Worm (Caenorhabditis elegans) whole organism, L3 larva: Measurements from ENCODE around the gene flp-32.
A peak's percentile ranks its signal among the peaks of the same experiment; 100 is the strongest.

ENCODE experiments used
- R02D3.7 ChIP-seq: fragments of 150-350 bp; optimal IDR thresholded peaks from 2 replicates; lab custom pipeline; 2014; ENCODE audit warnings: missing biosample characterization, missing genetic modification characterization
- aly-2 ChIP-seq: fragments of 150-350 bp; optimal IDR thresholded peaks from 2 replicates; lab custom pipeline; 2014; ENCODE audit warnings: missing biosample characterization, missing genetic modification characterization
- ama-1 ChIP-seq: fragments of 150-350 bp; optimal IDR thresholded peaks from 2 replicates; lab custom pipeline; 2018
- ceh-16 ChIP-seq: sonication (generic microtip); optimal IDR thresholded peaks from 2 replicates; lab custom pipeline; 2017; ENCODE audit warnings: missing biosample characterization, missing genetic modification characterization
- ceh-28 ChIP-seq: fragments of 150-350 bp; optimal IDR thresholded peaks from 2 replicates; lab custom pipeline; 2014; ENCODE audit warnings: missing biosample characterization, missing genetic modification reagents, missing genetic modification characterization
- ceh-82 ChIP-seq: fragments of 150-350 bp; optimal IDR thresholded peaks from 2 replicates; lab custom pipeline; 2014; ENCODE audit warnings: missing biosample characterization, missing genetic modification characterization
- ceh-9 ChIP-seq: sonication (generic microtip); optimal IDR thresholded peaks from 2 replicates; lab custom pipeline; 2018; ENCODE audit warnings: missing biosample characterization, missing genetic modification characterization
- daf-12 ChIP-seq: fragments of 150-350 bp; optimal IDR thresholded peaks from 2 replicates; lab custom pipeline; 2014; ENCODE audit warnings: missing biosample characterization, missing genetic modification reagents, missing genetic modification characterization
- egl-27 ChIP-seq: sonication (generic microtip); optimal IDR thresholded peaks from 4 replicates; lab custom pipeline; 2017; ENCODE audit warnings: missing biosample characterization, missing genetic modification reagents, missing genetic modification characterization
- egl-5 ChIP-seq: fragments of 150-350 bp; optimal IDR thresholded peaks from 2 replicates; lab custom pipeline; 2017; ENCODE audit warnings: missing biosample characterization, missing genetic modification reagents, missing genetic modification characterization, inconsistent platforms
- elt-1 ChIP-seq: fragments of 150-350 bp; optimal IDR thresholded peaks from 2 replicates; lab custom pipeline; 2014; ENCODE audit warnings: missing biosample characterization, missing genetic modification characterization
- elt-2 ChIP-seq: sonication (generic microtip); optimal IDR thresholded peaks from 2 replicates; lab custom pipeline; 2016; ENCODE audit warnings: missing genetic modification reagents, mild to moderate bottlenecking, missing genetic modification characterization, missing compliant biosample characterization
- elt-3 ChIP-seq, 3 experiments: fragments of 150-350 bp in 1 of 3; sonication (generic microtip) in 2 of 3; optimal IDR thresholded peaks; 2 replicates in 2 of 3; 4 replicates in 1 of 3; lab custom pipeline; 2014 to 2017; ENCODE audit warnings: missing biosample characterization in 3 of 3, missing genetic modification characterization in 3 of 3
- eor-1 ChIP-seq, 2 experiments: fragments of 150-350 bp; optimal IDR thresholded peaks; 2 replicates each; lab custom pipeline; 2014 to 2018; ENCODE audit warnings: missing biosample characterization in 2 of 2, missing genetic modification characterization in 2 of 2
- fkh-2 ChIP-seq: fragments of 150-350 bp; optimal IDR thresholded peaks from 2 replicates; lab custom pipeline; 2014; ENCODE audit warnings: missing biosample characterization, missing genetic modification reagents, missing genetic modification characterization
- fos-1 ChIP-seq: fragments of 150-350 bp; optimal IDR thresholded peaks from 2 replicates; lab custom pipeline; 2014; ENCODE audit warnings: missing biosample characterization, missing genetic modification characterization
- hmg-11 ChIP-seq: sonication (generic microtip); optimal IDR thresholded peaks from 2 replicates; lab custom pipeline; 2016; ENCODE audit warnings: missing genetic modification characterization, missing compliant biosample characterization
- jun-1 ChIP-seq: fragments of 150-350 bp; optimal IDR thresholded peaks from 2 replicates; lab custom pipeline; 2014; ENCODE audit warnings: missing biosample characterization, missing genetic modification reagents, missing genetic modification characterization
- lin-15B ChIP-seq: fragments of 150-350 bp; optimal IDR thresholded peaks from 2 replicates; lab custom pipeline; 2014; ENCODE audit warnings: missing biosample characterization, missing genetic modification characterization
- lin-39 ChIP-seq: fragments of 150-350 bp; optimal IDR thresholded peaks from 2 replicates; lab custom pipeline; 2018; ENCODE audit warnings: missing biosample characterization, missing genetic modification reagents, missing genetic modification characterization
- lsy-12 ChIP-seq: sonication (generic microtip); optimal IDR thresholded peaks from 2 replicates; lab custom pipeline; 2016; ENCODE audit warnings: mild to moderate bottlenecking, missing genetic modification characterization, missing compliant biosample characterization
- nhr-11 ChIP-seq: fragments of 150-350 bp; optimal IDR thresholded peaks from 2 replicates; lab custom pipeline; 2014; ENCODE audit warnings: missing biosample characterization, missing genetic modification characterization
- nhr-12 ChIP-seq: fragments of 150-350 bp; optimal IDR thresholded peaks from 2 replicates; lab custom pipeline; 2014; ENCODE audit warnings: missing biosample characterization, missing genetic modification characterization
- nhr-237 ChIP-seq: fragments of 150-350 bp; optimal IDR thresholded peaks from 2 replicates; lab custom pipeline; 2014; ENCODE audit warnings: missing biosample characterization, missing genetic modification characterization
- nhr-43 ChIP-seq: sonication (generic microtip); optimal IDR thresholded peaks from 2 replicates; lab custom pipeline; 2016; ENCODE audit warnings: mild to moderate bottlenecking, missing genetic modification characterization, missing compliant biosample characterization; ENCODE audit not compliant: poor library complexity, severe bottlenecking
- pha-4 ChIP-seq: fragments of 150-350 bp; optimal IDR thresholded peaks from 2 replicates; lab custom pipeline; 2014; ENCODE audit warnings: missing biosample characterization, missing genetic modification reagents, missing genetic modification characterization
- skn-1 ChIP-seq: fragments of 150-350 bp; optimal IDR thresholded peaks from 2 replicates; lab custom pipeline; 2014; ENCODE audit warnings: missing biosample characterization, missing genetic modification characterization
- snpc-4 ChIP-seq: fragments of 150-350 bp; optimal IDR thresholded peaks from 2 replicates; lab custom pipeline; 2014; ENCODE audit warnings: missing biosample characterization, missing genetic modification characterization
- tbx-2 ChIP-seq: sonication (generic microtip); optimal IDR thresholded peaks from 2 replicates; lab custom pipeline; 2016; ENCODE audit warnings: mild to moderate bottlenecking, missing genetic modification characterization, missing compliant biosample characterization
- unc-39 ChIP-seq: sonication (generic microtip); optimal IDR thresholded peaks from 4 replicates; lab custom pipeline; 2017; ENCODE audit warnings: missing biosample characterization, missing genetic modification characterization
- unc-62 ChIP-seq: fragments of 150-350 bp; sonication (generic microtip); optimal IDR thresholded peaks from 4 replicates; lab custom pipeline; 2014; ENCODE audit warnings: missing biosample characterization, missing genetic modification reagents, missing genetic modification characterization
- zag-1 ChIP-seq: fragments of 150-350 bp; optimal IDR thresholded peaks from 2 replicates; lab custom pipeline; 2014; ENCODE audit warnings: missing biosample characterization, missing genetic modification characterization
- ztf-4 ChIP-seq: fragments of 150-350 bp; optimal IDR thresholded peaks from 2 replicates; lab custom pipeline; 2014; ENCODE audit warnings: missing biosample characterization, missing genetic modification characterization

The flp-32 gene

DNA sequence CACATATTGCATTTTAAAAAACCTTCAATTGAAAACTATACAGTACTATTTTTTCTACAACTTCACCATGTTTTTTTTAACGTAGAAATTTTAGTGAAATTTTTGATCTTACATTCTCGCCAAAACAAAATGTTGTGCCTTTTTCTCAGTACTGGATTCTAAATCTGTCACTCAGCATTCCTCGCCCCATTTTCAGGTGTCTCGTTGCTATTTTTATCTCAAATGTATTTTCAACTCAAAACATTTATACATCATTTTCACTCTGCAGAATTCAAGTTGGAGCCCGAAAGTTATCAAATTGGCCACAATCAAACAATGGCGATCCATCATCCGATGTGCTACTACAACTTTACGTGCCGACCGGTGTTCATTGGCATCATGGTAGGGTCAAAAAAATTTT lies 32.4 kb downstream of the flp-32 start, which contains the start of gene sprr-1:
Gene sprr-1, plus strand, starts transcription at position 269 of the 400 bp plus-strand sequence.
- TF ChIP-seq elt-1 (tag; lab: Kevin White, UChicago) = no peak
- no peak for TF ChIP-seq R02D3.7 (tag; lab: Kevin White, UChicago)
- TF ChIP-seq jun-1 (tag; lab: Kevin White, UChicago) = no peak
- no peak for TF ChIP-seq tbx-2 (tag; lab: Kevin White, UChicago)
- no peak for TF ChIP-seq nhr-12 (tag; lab: Kevin White, UChicago)
- TF ChIP-seq ztf-4 (tag; lab: Kevin White, UChicago) = no peak
- TF ChIP-seq ceh-16 (tag; lab: Kevin White, UChicago) = no peak
- no peak for TF ChIP-seq egl-5 (tag; lab: Kevin White, UChicago)
- no peak for TF ChIP-seq egl-27
- TF ChIP-seq zag-1 = no peak
- TF ChIP-seq unc-62 (GFP tag; lab: Kevin White, UChicago) = no peak
- no peak for TF ChIP-seq snpc-4 (tag; lab: Kevin White, UChicago)

DNA sequence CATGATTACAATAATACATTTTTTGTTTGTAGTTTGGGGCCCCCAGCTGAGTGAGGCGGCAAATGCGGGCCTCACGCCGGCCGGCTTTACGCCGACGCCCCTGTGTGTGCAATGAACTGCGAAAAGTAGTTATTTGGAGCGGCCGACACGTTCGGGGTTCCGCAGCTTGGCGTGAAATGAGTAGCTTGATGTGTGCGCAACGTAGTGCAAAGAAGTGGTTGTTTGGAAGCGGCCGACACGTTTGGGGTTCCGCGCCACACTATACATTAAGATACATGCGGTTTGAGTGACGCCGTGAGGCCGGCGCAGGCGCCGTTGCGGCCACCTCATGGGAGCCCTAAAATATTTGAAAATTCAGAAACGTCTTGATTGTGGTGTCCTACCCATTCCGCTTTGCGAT lies 35.1 kb downstream of the flp-32 start:
- TF ChIP-seq elt-2 (no peak), skn-1 (tag; lab: Kevin White, UChicago) (no peak), lin-39 (tag; lab: Kevin White, UChicago) (no peak), ceh-28 (tag; lab: Kevin White, UChicago) (no peak), egl-27 (no peak), nhr-43 (tag; lab: Kevin White, UChicago) (no peak), ceh-82 (tag; lab: Kevin White, UChicago) (no peak), egl-5 (tag; lab: Kevin White, UChicago) (no peak), ceh-16 (tag; lab: Kevin White, UChicago) (no peak), lin-15B (tag; lab: Kevin White, UChicago) (no peak), elt-3 (tag; optimal IDR thresholded peaks at IDR 0.05; lab: Kevin White, UChicago) (no peak), nhr-11 (tag; lab: Kevin White, UChicago) (no peak), nhr-237 (no peak), ama-1 (lab: Kevin White, UChicago) (no peak)

DNA sequence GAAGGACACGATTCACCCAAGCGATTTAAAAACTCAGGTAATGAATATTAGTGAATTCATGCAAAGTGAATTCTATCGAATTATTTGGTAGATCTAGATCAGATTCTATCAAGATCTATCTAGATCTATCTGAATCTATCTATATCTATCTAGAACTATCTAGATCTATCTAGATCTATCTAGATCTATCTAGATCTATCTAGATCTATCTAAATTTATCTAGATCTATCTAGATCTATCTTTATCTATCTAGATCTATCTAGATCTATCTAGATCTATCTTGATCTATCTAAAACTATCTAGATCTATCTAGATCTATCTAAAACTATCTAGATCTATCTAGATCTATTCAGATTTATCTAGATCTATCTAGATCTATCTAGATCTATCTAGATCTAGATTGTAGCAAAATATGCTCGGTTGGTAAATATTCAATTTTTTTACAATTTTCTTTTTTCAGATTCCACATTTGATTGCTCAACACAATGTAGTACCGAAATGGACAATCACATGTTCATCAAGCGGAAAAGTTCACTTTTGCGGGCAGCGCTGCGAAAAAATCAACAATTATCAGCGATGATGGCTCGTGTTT lies 36.5 kb downstream of the flp-32 start:
- TF ChIP-seq ceh-9 (no peak), unc-39 (tag; lab: Kevin White, UChicago) (no peak), elt-1 (tag; lab: Kevin White, UChicago) (peak; percentile 98), lsy-12 (tag; lab: Kevin White, UChicago) (no peak), ceh-16 (tag; lab: Kevin White, UChicago) (no peak), eor-1 (tag; optimal IDR thresholded peaks at IDR 0.05; lab: Kevin White, UChicago) (no peak)

DNA sequence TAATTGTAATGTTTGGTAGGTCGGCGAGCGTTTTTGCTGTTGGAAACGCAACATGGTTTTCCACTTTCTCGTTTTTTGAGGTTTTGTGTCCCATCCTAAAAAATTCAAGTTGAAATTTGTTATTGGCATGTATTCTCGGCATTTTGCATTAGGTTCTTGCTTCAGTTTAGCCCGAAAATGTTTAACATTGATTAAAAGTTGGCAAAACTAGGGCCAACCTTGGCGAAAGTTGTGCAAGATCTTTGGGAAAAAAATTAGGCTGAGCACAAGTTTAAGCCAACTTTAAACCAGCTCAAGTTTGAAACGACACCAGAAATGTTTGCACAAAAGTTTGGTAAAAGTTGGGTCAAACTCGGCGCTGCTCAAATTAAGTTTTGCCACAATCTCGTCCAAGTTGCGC lies 43.7 kb downstream of the flp-32 start, which contains the start of gene exc-1:
Gene exc-1, minus strand, starts transcription at position 101 of the 400 bp plus-strand sequence.
- TF ChIP-seq unc-62 (GFP tag; lab: Kevin White, UChicago) (no peak), fos-1 (tag; lab: Kevin White, UChicago) (no peak), fkh-2 (tag; lab: Kevin White, UChicago) (no peak), aly-2 (tag; lab: Kevin White, UChicago) (no peak), eor-1 (tag; optimal IDR thresholded peaks at IDR 0.05; lab: Kevin White, UChicago) (no peak)
- TF ChIP-seq, all 47 proteins: peak for 0

DNA sequence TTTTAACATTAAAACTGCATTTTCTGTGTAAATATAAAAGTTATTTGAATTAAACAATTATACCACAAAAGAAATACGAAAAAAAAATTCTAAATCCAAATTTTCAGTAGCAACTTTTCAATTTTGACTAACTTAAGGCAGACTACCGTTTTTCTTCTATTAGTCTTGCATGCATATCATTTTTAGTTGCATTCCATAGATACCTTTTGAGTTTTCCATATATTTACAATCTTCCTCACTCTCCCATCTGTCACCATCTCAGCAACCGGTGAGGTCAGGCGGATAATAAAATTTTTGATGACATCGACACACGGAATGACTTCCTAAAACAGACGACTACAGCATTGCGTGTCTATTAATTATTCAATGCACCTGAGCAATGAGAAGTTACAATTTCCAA lies 45.1 kb downstream of the flp-32 start, which contains the start of gene gcy-36:
Gene gcy-36, plus strand, starts transcription at position 301 of the 400 bp plus-strand sequence.
- TF ChIP-seq tbx-2 (tag; lab: Kevin White, UChicago) (no peak), nhr-237 (no peak), pha-4 (tag; lab: Kevin White, UChicago) (no peak), elt-2 (no peak), hmg-11 (tag; lab: Kevin White, UChicago) (no peak), daf-12 (no peak)
- TF ChIP-seq, all 47 proteins: peak for 0
